Fruit fly (Drosophila melanogaster): ENCODE data around the gene CtIP.

Gene CtIP

dm6 chr3L:20398243-20399222 is 37.5 kb upstream of the CtIP start:
- peak; percentile 81 for TF ChIP-seq acj6 (GFP tag; optimal IDR thresholded peaks at IDR 0.05)
- peak; percentile 80 for TF ChIP-seq CG34406 (GFP tag; optimal IDR thresholded peaks at IDR 0.05)
- peak; percentile 85 for TF ChIP-seq CG15336 (GFP tag; IDR thresholded peaks at IDR 0.05)
- peak; percentile 70 for TF ChIP-seq CG10669 (GFP tag; optimal IDR thresholded peaks at IDR 0.05)
- TF ChIP-seq CG6808 (GFP tag; optimal IDR thresholded peaks at IDR 0.05), result peak; percentile 65
- TF ChIP-seq CG16779 (tag; optimal IDR thresholded peaks at IDR 0.05), result peak; percentile 69
- peak; percentile 78 for TF ChIP-seq lz (GFP tag; optimal IDR thresholded peaks at IDR 0.05)
- peak; percentile 88 for TF ChIP-seq Eip75B (GFP tag; optimal IDR thresholded peaks at IDR 0.05)
- peak; percentile 84 for TF ChIP-seq Lpt (GFP tag; optimal IDR thresholded peaks at IDR 0.05)
- TF ChIP-seq Sox102F (GFP tag; optimal IDR thresholded peaks at IDR 0.05), result peak; percentile 78
- peak; percentile 75 for TF ChIP-seq Smox (GFP tag; optimal IDR thresholded peaks at IDR 0.05)
- TF ChIP-seq net (GFP tag; optimal IDR thresholded peaks at IDR 0.05), result peak; percentile 81
- TF ChIP-seq CG4318 (GFP tag; optimal IDR thresholded peaks at IDR 0.05), result peak; percentile 88
- peak; percentile 77 for TF ChIP-seq Sox14 (GFP tag; optimal IDR thresholded peaks at IDR 0.05)
- peak; percentile 12 for TF ChIP-seq CG9139 (GFP tag; optimal IDR thresholded peaks at IDR 0.05)
- TF ChIP-seq Ets96B (tag; optimal IDR thresholded peaks at IDR 0.05), result peak; percentile 79
- peak; percentile 2 for TF ChIP-seq CG6854 (GFP tag; optimal IDR thresholded peaks at IDR 0.05)
- peak; percentile 88 for TF ChIP-seq Hr4 (GFP tag; optimal IDR thresholded peaks at IDR 0.05)
- TF ChIP-seq Eip93F (GFP tag; optimal IDR thresholded peaks at IDR 0.05), result peak; percentile 11
- TF ChIP-seq CG1621 (tag; optimal IDR thresholded peaks at IDR 0.05), result peak; percentile 39
- peak; percentile 72 for TF ChIP-seq CG3032 (tag; optimal IDR thresholded peaks at IDR 0.05)
- TF ChIP-seq CG8319 (GFP tag; optimal IDR thresholded peaks at IDR 0.05), result peak; percentile 69
- TF ChIP-seq ss (GFP tag; optimal IDR thresholded peaks at IDR 0.05), result peak in 1 of 2 experiments; percentile 54
- peak; percentile 82 for TF ChIP-seq dac (GFP tag; optimal IDR thresholded peaks at IDR 0.05)
- TF ChIP-seq achi (GFP tag; optimal IDR thresholded peaks at IDR 0.05), result peak; percentile 80
- TF ChIP-seq CG3919 (GFP tag; optimal IDR thresholded peaks at IDR 0.05), result peak; percentile 84
- peak; percentile 2 for TF ChIP-seq fd85E (GFP tag; optimal IDR thresholded peaks at IDR 0.05)
- peak; percentile 71 for TF ChIP-seq spab (GFP tag; optimal IDR thresholded peaks at IDR 0.05)
- TF ChIP-seq CG11294 (GFP tag; IDR thresholded peaks at IDR 0.05), result peak; percentile 65; the same call in 1 of the 2 replicates
- TF ChIP-seq CG10631 (GFP tag; optimal IDR thresholded peaks at IDR 0.05), result peak; percentile 82
- no peak for TF ChIP-seq Hr38 (GFP tag; optimal IDR thresholded peaks at IDR 0.05)
- peak; percentile 39 for TF ChIP-seq vri (GFP tag; optimal IDR thresholded peaks at IDR 0.05)
- peak; percentile 61 for TF ChIP-seq CG31627 (GFP tag; optimal IDR thresholded peaks at IDR 0.05)
- peak; percentile 59 for TF ChIP-seq cyc (GFP tag; optimal IDR thresholded peaks at IDR 0.05)
- peak; percentile 79 for TF ChIP-seq esn (GFP tag; optimal IDR thresholded peaks at IDR 0.05)
- peak; percentile 95 for TF ChIP-seq Eip78C (GFP tag)
- TF ChIP-seq CG8632 (GFP tag; optimal IDR thresholded peaks at IDR 0.05), result peak; percentile 79
- peak; percentile 67 for TF ChIP-seq dsx (GFP tag; optimal IDR thresholded peaks at IDR 0.05; ENCODE audit: poor library complexity, severe bottlenecking)
- peak; percentile 62 for TF ChIP-seq CG11902 (GFP tag; optimal IDR thresholded peaks at IDR 0.05)
- TF ChIP-seq OdsH (GFP tag; optimal IDR thresholded peaks at IDR 0.05), result peak; percentile 79
- peak; percentile 75 for TF ChIP-seq fd59A (GFP tag; optimal IDR thresholded peaks at IDR 0.05)
- TF ChIP-seq svp (GFP tag), result peak; percentile 89
- TF ChIP-seq Sox15 (GFP tag; optimal IDR thresholded peaks at IDR 0.05), result peak; percentile 70
- TF ChIP-seq Ets21C (GFP tag; optimal IDR thresholded peaks at IDR 0.05), result peak; percentile 50
- TF ChIP-seq Blimp-1 (GFP tag; optimal IDR thresholded peaks at IDR 0.05), result no peak
- peak; percentile 76 for TF ChIP-seq CG8119 (GFP tag; IDR thresholded peaks at IDR 0.05)
- peak; percentile 65 for TF ChIP-seq Hr39 (GFP tag; optimal IDR thresholded peaks at IDR 0.05)
- peak; percentile 34 to 85 for TF ChIP-seq salr (GFP tag; optimal IDR thresholded peaks at IDR 0.05)
- TF ChIP-seq Met (GFP tag; optimal IDR thresholded peaks at IDR 0.05), result peak; percentile 76
